Worm (Caenorhabditis elegans): Measurements from ENCODE around the gene lin-37.

Gene lin-37

ce11 chrIII:7060531-7061095 lies 11.7 kb downstream of the lin-37 start, which contains the start of gene egg-2:
Gene egg-2, minus strand, starts transcription at chrIII:7060583.
- no peak for TF ChIP-seq hnd-1 (tag; optimal IDR thresholded peaks at IDR 0.05)
- TF ChIP-seq scrt-1 (GFP tag; IDR thresholded peaks at IDR 0.05): no peak

ce11 chrIII:7056241-7056640 lies 16.1 kb downstream of the lin-37 start, which contains the start of gene R01H2.2:
Gene R01H2.2, plus strand, starts transcription at chrIII:7056541.
- no peak for TF ChIP-seq scrt-1 (GFP tag; IDR thresholded peaks at IDR 0.05)
- no peak for TF ChIP-seq hnd-1 (tag; optimal IDR thresholded peaks at IDR 0.05)
- no peak for TF ChIP-seq ets-7 (tag; optimal IDR thresholded peaks at IDR 0.05)
- TF ChIP-seq hmg-4 (GFP tag; optimal IDR thresholded peaks at IDR 0.05): no peak
- no peak for TF ChIP-seq ceh-36 (tag; optimal IDR thresholded peaks at IDR 0.05)
- TF ChIP-seq tbx-11 (GFP tag; IDR thresholded peaks at IDR 0.05): no peak
- no peak for TF ChIP-seq sea-1 (GFP tag; conservative IDR thresholded peaks at IDR 0.05)
- no peak for TF ChIP-seq ama-1 (optimal IDR thresholded peaks at IDR 0.05)
- no peak for TF ChIP-seq flt-1 (GFP tag; IDR thresholded peaks at IDR 0.05)
- no peak for TF ChIP-seq hmbx-1 (tag; optimal IDR thresholded peaks at IDR 0.05)
- no peak for TF ChIP-seq F13C5.2 (tag; optimal IDR thresholded peaks at IDR 0.05)
- TF ChIP-seq ceh-13 (GFP tag; optimal IDR thresholded peaks at IDR 0.05): no peak
- TF ChIP-seq B0310.2 (tag; optimal IDR thresholded peaks at IDR 0.05): no peak
- no peak for TF ChIP-seq tbx-37 (GFP tag; conservative IDR thresholded peaks at IDR 0.05)

ce11 chrIII:7045643-7046042 lies 26.7 kb downstream of the lin-37 start, which contains the start of gene R01H2.7:
Gene R01H2.7, minus strand, starts transcription at chrIII:7045743.
- TF ChIP-seq ets-7 (tag; optimal IDR thresholded peaks at IDR 0.05) (no peak), scrt-1 (GFP tag; IDR thresholded peaks at IDR 0.05) (no peak), ama-1 (optimal IDR thresholded peaks at IDR 0.05) (no peak), ceh-36 (tag; optimal IDR thresholded peaks at IDR 0.05) (no peak), hnd-1 (tag; optimal IDR thresholded peaks at IDR 0.05) (no peak)

ce11 chrIII:7034252-7035223 lies 37.8 kb downstream of the lin-37 start:
- TF ChIP-seq hmg-4 (GFP tag; optimal IDR thresholded peaks at IDR 0.05): no peak
- TF ChIP-seq tra-4 (tag; optimal IDR thresholded peaks at IDR 0.05): no peak
- no peak for TF ChIP-seq aly-1 (tag; optimal IDR thresholded peaks at IDR 0.05)
- TF ChIP-seq ama-1 (optimal IDR thresholded peaks at IDR 0.05): no peak
- TF ChIP-seq sea-1 (GFP tag; conservative IDR thresholded peaks at IDR 0.05): no peak
- no peak for TF ChIP-seq ceh-36 (tag; optimal IDR thresholded peaks at IDR 0.05)
- TF ChIP-seq hnd-1 (tag; optimal IDR thresholded peaks at IDR 0.05): no peak
- TF ChIP-seq F13C5.2 (tag; optimal IDR thresholded peaks at IDR 0.05): no peak
- TF ChIP-seq ceh-13 (GFP tag; optimal IDR thresholded peaks at IDR 0.05): no peak
- no peak for TF ChIP-seq flt-1 (GFP tag; IDR thresholded peaks at IDR 0.05)
- TF ChIP-seq tbx-11 (GFP tag; IDR thresholded peaks at IDR 0.05): no peak

- TF ChIP-seq tbx-37 (GFP tag; conservative IDR thresholded peaks at IDR 0.05): no peak
- no peak for TF ChIP-seq tra-4 (tag; optimal IDR thresholded peaks at IDR 0.05)
- no peak for TF ChIP-seq ceh-36 (tag; optimal IDR thresholded peaks at IDR 0.05)
- no peak for TF ChIP-seq ets-7 (tag; optimal IDR thresholded peaks at IDR 0.05)
- no peak for TF ChIP-seq ceh-13 (GFP tag; optimal IDR thresholded peaks at IDR 0.05)
- no peak for TF ChIP-seq sea-1 (GFP tag; conservative IDR thresholded peaks at IDR 0.05)
- TF ChIP-seq flt-1 (GFP tag; IDR thresholded peaks at IDR 0.05): no peak
- no peak for TF ChIP-seq ama-1 (optimal IDR thresholded peaks at IDR 0.05)
- no peak for TF ChIP-seq pes-1 (GFP tag; IDR thresholded peaks at IDR 0.05)
Measured at ce11 chrIII:7032070-7032469, 40.3 kb downstream of the lin-37 start.

- TF ChIP-seq F13C5.2 (tag; optimal IDR thresholded peaks at IDR 0.05) (peak; percentile 14), hmbx-1 (tag; optimal IDR thresholded peaks at IDR 0.05) (peak; percentile 27), B0310.2 (tag; optimal IDR thresholded peaks at IDR 0.05) (no peak), hmg-4 (GFP tag; optimal IDR thresholded peaks at IDR 0.05) (peak; percentile 62), tbx-11 (GFP tag; IDR thresholded peaks at IDR 0.05) (peak; percentile 62), flt-1 (GFP tag; IDR thresholded peaks at IDR 0.05) (peak; percentile 71), sea-1 (GFP tag; conservative IDR thresholded peaks at IDR 0.05) (peak; percentile 61; the same call in 1 of the 2 replicates), ceh-36 (tag; optimal IDR thresholded peaks at IDR 0.05) (peak; percentile 62), ceh-13 (GFP tag; optimal IDR thresholded peaks at IDR 0.05) (peak; percentile 44), tbx-37 (GFP tag; conservative IDR thresholded peaks at IDR 0.05) (0 out of 2 replicates have a peak, but pooled peaks have one; percentile 41), pes-1 (GFP tag; IDR thresholded peaks at IDR 0.05) (peak; percentile 85), tra-4 (tag; optimal IDR thresholded peaks at IDR 0.05) (no peak), ets-7 (tag; optimal IDR thresholded peaks at IDR 0.05) (no peak), ama-1 (optimal IDR thresholded peaks at IDR 0.05) (no peak), scrt-1 (GFP tag; IDR thresholded peaks at IDR 0.05) (peak; percentile 50; the same call in 1 of the 2 replicates), aly-1 (tag; optimal IDR thresholded peaks at IDR 0.05) (peak; percentile 4), hnd-1 (tag; optimal IDR thresholded peaks at IDR 0.05) (peak; percentile 43)
Measured at ce11 chrIII:7030044-7030804, 42.1 kb downstream of the lin-37 start.

- no peak for TF ChIP-seq F13C5.2 (tag; optimal IDR thresholded peaks at IDR 0.05)
- TF ChIP-seq sea-1 (GFP tag; conservative IDR thresholded peaks at IDR 0.05): no peak
- no peak for TF ChIP-seq ceh-36 (tag; optimal IDR thresholded peaks at IDR 0.05)
- TF ChIP-seq scrt-1 (GFP tag; IDR thresholded peaks at IDR 0.05): no peak
- TF ChIP-seq ama-1 (optimal IDR thresholded peaks at IDR 0.05): no peak
- TF ChIP-seq flt-1 (GFP tag; IDR thresholded peaks at IDR 0.05): no peak
- no peak for TF ChIP-seq B0310.2 (tag; optimal IDR thresholded peaks at IDR 0.05)
- no peak for TF ChIP-seq tbx-37 (GFP tag; conservative IDR thresholded peaks at IDR 0.05)
- TF ChIP-seq aly-1 (tag; optimal IDR thresholded peaks at IDR 0.05): no peak
- no peak for TF ChIP-seq hmbx-1 (tag; optimal IDR thresholded peaks at IDR 0.05)
- no peak for TF ChIP-seq tbx-11 (GFP tag; IDR thresholded peaks at IDR 0.05)
- TF ChIP-seq hmg-4 (GFP tag; optimal IDR thresholded peaks at IDR 0.05): no peak
- TF ChIP-seq ceh-13 (GFP tag; optimal IDR thresholded peaks at IDR 0.05): no peak
- no peak for TF ChIP-seq ets-7 (tag; optimal IDR thresholded peaks at IDR 0.05)
- TF ChIP-seq pes-1 (GFP tag; IDR thresholded peaks at IDR 0.05): no peak
- no peak for TF ChIP-seq hnd-1 (tag; optimal IDR thresholded peaks at IDR 0.05)
- TF ChIP-seq tra-4 (tag; optimal IDR thresholded peaks at IDR 0.05): no peak
Measured at ce11 chrIII:7029105-7029504, 43.2 kb downstream of the lin-37 start, which contains the start of gene cyk-1. Gene cyk-1, minus strand, starts transcription at chrIII:7029205.

Data from whole organism, early embryonic.